Fruit fly (Drosophila melanogaster) whole organism, embryonic: Measurements from ENCODE around the gene CG15382.

ENCODE experiments used
- Blimp-1 ChIP-seq: fragments of 200-800 bp; sonication (Bioruptor generic); optimal IDR thresholded peaks from 3 replicates; lab custom pipeline; 2018; ENCODE audit warnings: missing biosample characterization, missing genetic modification characterization, mild to moderate bottlenecking, moderate library complexity, missing genetic modification reagents
- CG11504 ChIP-seq: fragments of 200-800 bp; sonication (Bioruptor generic); optimal IDR thresholded peaks from 3 replicates; lab custom pipeline; 2019; ENCODE audit warnings: missing biosample characterization, mild to moderate bottlenecking, missing genetic modification characterization, moderate library complexity
- CG11560 ChIP-seq: fragments of 200-800 bp; sonication (Bioruptor generic); IDR thresholded peaks from 3 replicates; pipeline ENCODE4 v1.3.6; 2022; ENCODE audit warnings: missing biosample characterization, missing genetic modification characterization
- CG12219 ChIP-seq: fragments of 200-800 bp; sonication (Bioruptor generic); optimal IDR thresholded peaks from 3 replicates; lab custom pipeline; 2018; ENCODE audit warnings: missing biosample characterization, mild to moderate bottlenecking, missing genetic modification characterization
- CG12299 ChIP-seq: fragments of 200-800 bp; sonication (Bioruptor generic); optimal IDR thresholded peaks from 2 replicates; lab custom pipeline; 2018; ENCODE audit warnings: missing biosample characterization, mild to moderate bottlenecking, missing genetic modification characterization
- CG1529 ChIP-seq: fragments of 200-800 bp; sonication (Bioruptor generic); optimal IDR thresholded peaks from 3 replicates; lab custom pipeline; 2018; ENCODE audit warnings: missing biosample characterization, missing genetic modification characterization
- CG1602 ChIP-seq: fragments of 200-800 bp; sonication (Bioruptor generic); optimal IDR thresholded peaks from 3 replicates; lab custom pipeline; 2016; ENCODE audit warnings: missing biosample characterization, missing genetic modification characterization
- CG17359 ChIP-seq: fragments of 200-800 bp; sonication (Bioruptor generic); optimal IDR thresholded peaks from 3 replicates; lab custom pipeline; 2018; ENCODE audit warnings: missing biosample characterization, mild to moderate bottlenecking, missing genetic modification characterization, moderate library complexity
- CG17385 ChIP-seq: fragments of 200-800 bp; sonication (Bioruptor generic); optimal IDR thresholded peaks from 3 replicates; lab custom pipeline; 2018; ENCODE audit warnings: missing biosample characterization, mild to moderate bottlenecking, missing genetic modification characterization
- CG17829 ChIP-seq: fragments of 200-800 bp; optimal IDR thresholded peaks from 2 replicates; lab custom pipeline; 2019; ENCODE audit warnings: missing biosample characterization, mild to moderate bottlenecking, missing genetic modification characterization, moderate library complexity
- CG3407 ChIP-seq: fragments of 200-800 bp; sonication (Bioruptor generic); optimal IDR thresholded peaks from 2 replicates; lab custom pipeline; 2018; ENCODE audit warnings: missing biosample characterization, mild to moderate bottlenecking, missing genetic modification characterization
- CG42726 ChIP-seq: fragments of 200-800 bp; sonication (Bioruptor generic); IDR thresholded peaks from 2 replicates; pipeline ENCODE4 v1.3.6; 2022; ENCODE audit warnings: missing biosample characterization, missing genetic modification characterization; ENCODE audit not compliant: partially characterized antibody
- CG4404 ChIP-seq: fragments of 200-800 bp; sonication (Bioruptor generic); IDR thresholded peaks from 2 replicates; pipeline ENCODE4 v1.3.6; 2022; ENCODE audit warnings: missing biosample characterization, missing genetic modification characterization
- CG4730 ChIP-seq: fragments of 200-800 bp; sonication (Bioruptor generic); IDR thresholded peaks from 2 replicates; pipeline ENCODE4 v1.3.6; 2022; ENCODE audit warnings: missing biosample characterization, missing genetic modification characterization
- CG7357 ChIP-seq: fragments of 200-800 bp; sonication (Bioruptor generic); IDR thresholded peaks from 3 replicates; pipeline ENCODE4 v1.3.6; 2022; ENCODE audit warnings: missing biosample characterization, missing genetic modification characterization
- CG8388 ChIP-seq: fragments of 200-800 bp; sonication (Bioruptor generic); optimal IDR thresholded peaks from 2 replicates; lab custom pipeline; 2019; ENCODE audit warnings: missing biosample characterization, mild to moderate bottlenecking, missing genetic modification characterization, moderate library complexity
- CG9215 ChIP-seq: fragments of 200-800 bp; sonication (Bioruptor generic); IDR thresholded peaks from 2 replicates; pipeline ENCODE4 v1.3.6; 2022; ENCODE audit warnings: missing biosample characterization, missing genetic modification characterization
- CG9817 ChIP-seq: fragments of 200-800 bp; sonication (Bioruptor generic); optimal IDR thresholded peaks from 2 replicates; lab custom pipeline; 2018; ENCODE audit warnings: missing biosample characterization, mild to moderate bottlenecking, missing genetic modification characterization, moderate library complexity
- D ChIP-seq, 2 experiments: fragments of 200-800 bp in 1 of 2; fragments of >200 bp in 1 of 2; sonication (Bioruptor generic) in 1 of 2; optimal IDR thresholded peaks; 2 replicates in 1 of 2; 3 replicates in 1 of 2; lab custom pipeline; 2017; ENCODE audit warnings: mild to moderate bottlenecking in 1 of 2, missing biosample characterization in 1 of 2, missing genetic modification characterization in 1 of 2, missing genetic modification reagents in 1 of 2
- Deaf1 ChIP-seq: fragments of 200-800 bp; optimal IDR thresholded peaks from 3 replicates; lab custom pipeline; 2019; ENCODE audit warnings: missing biosample characterization, mild to moderate bottlenecking, missing genetic modification characterization, moderate library complexity
- Dfd ChIP-seq, 2 experiments: fragments of >200 bp; optimal IDR thresholded peaks; 2 replicates each; lab custom pipeline; 2017; ENCODE audit warnings: missing biosample characterization in 2 of 2, missing genetic modification characterization in 2 of 2
- Drgx ChIP-seq: fragments of 200-800 bp; sonication (Bioruptor generic); IDR thresholded peaks from 2 replicates; pipeline ENCODE4 v1.3.6; 2022; ENCODE audit warnings: missing biosample characterization, missing genetic modification characterization
- Hand ChIP-seq: fragments of 200-800 bp; sonication (Bioruptor generic); optimal IDR thresholded peaks from 2 replicates; lab custom pipeline; 2017; ENCODE audit warnings: mild to moderate bottlenecking, missing biosample characterization, missing genetic modification reagents, missing genetic modification characterization
- Hmr ChIP-seq: fragments of 200-800 bp; sonication (Bioruptor generic); optimal IDR thresholded peaks from 3 replicates; lab custom pipeline; 2017; ENCODE audit warnings: mild to moderate bottlenecking, missing biosample characterization, missing genetic modification reagents, missing genetic modification characterization
- Hmx ChIP-seq: fragments of 200-800 bp; sonication (Bioruptor generic); optimal IDR thresholded peaks from 2 replicates; lab custom pipeline; 2016; ENCODE audit warnings: missing biosample characterization, missing genetic modification characterization
- Nf-YC ChIP-seq: fragments of 200-800 bp; optimal IDR thresholded peaks from 3 replicates; lab custom pipeline; 2019; ENCODE audit warnings: missing biosample characterization, mild to moderate bottlenecking, missing genetic modification characterization, moderate library complexity
- Side ChIP-seq: fragments of 200-800 bp; sonication (Bioruptor generic); optimal IDR thresholded peaks from 2 replicates; lab custom pipeline; 2016; ENCODE audit warnings: missing biosample characterization, missing genetic modification characterization
- YL-1 ChIP-seq: fragments of 200-800 bp; sonication (Bioruptor generic); optimal IDR thresholded peaks from 3 replicates; lab custom pipeline; 2017; ENCODE audit warnings: missing biosample characterization, mild to moderate bottlenecking, missing genetic modification characterization
- al ChIP-seq: fragments of 200-800 bp; sonication (Bioruptor generic); IDR thresholded peaks from 2 replicates; pipeline ENCODE4 v1.3.6; 2022; ENCODE audit warnings: missing biosample characterization, missing genetic modification characterization
- cas ChIP-seq: fragments of 200-800 bp; sonication (Bioruptor generic); IDR thresholded peaks from 2 replicates; pipeline ENCODE4 v1.3.6; 2022; ENCODE audit warnings: missing biosample characterization, missing genetic modification characterization
- cato ChIP-seq: fragments of 200-800 bp; sonication (Bioruptor generic); optimal IDR thresholded peaks from 2 replicates; lab custom pipeline; 2016; ENCODE audit warnings: missing biosample characterization, missing genetic modification characterization, borderline replicate concordance
- crp ChIP-seq, 2 experiments: fragments of 200-800 bp; sonication (Bioruptor generic); optimal IDR thresholded peaks; 2 replicates in 1 of 2; 3 replicates in 1 of 2; lab custom pipeline; 2017; ENCODE audit warnings: missing biosample characterization in 2 of 2, missing genetic modification characterization in 2 of 2, mild to moderate bottlenecking in 1 of 2, moderate library complexity in 1 of 2
- cwo ChIP-seq: fragments of 200-800 bp; sonication (Bioruptor generic); optimal IDR thresholded peaks from 3 replicates; lab custom pipeline; 2017; ENCODE audit warnings: missing biosample characterization, missing genetic modification characterization, mild to moderate bottlenecking, moderate library complexity, missing genetic modification reagents
- dati ChIP-seq: fragments of 200-800 bp; sonication (Bioruptor generic); IDR thresholded peaks from 2 replicates; pipeline ENCODE4 v1.3.6; 2022; ENCODE audit warnings: missing biosample characterization, missing genetic modification characterization
- exex ChIP-seq: fragments of 200-800 bp; sonication (Bioruptor generic); optimal IDR thresholded peaks from 4 replicates; lab custom pipeline; 2018; ENCODE audit warnings: missing biosample characterization, mild to moderate bottlenecking, missing genetic modification characterization, moderate library complexity
- eyg ChIP-seq: fragments of 200-800 bp; sonication (Bioruptor generic); optimal IDR thresholded peaks from 3 replicates; lab custom pipeline; 2016; ENCODE audit warnings: missing biosample characterization, missing genetic modification characterization
- gfzf ChIP-seq: fragments of 200-800 bp; sonication (Bioruptor generic); optimal IDR thresholded peaks from 2 replicates; lab custom pipeline; 2016; ENCODE audit warnings: missing biosample characterization, mild to moderate bottlenecking, missing genetic modification characterization, moderate library complexity
- jigr1 ChIP-seq: fragments of 200-800 bp; sonication (Bioruptor generic); IDR thresholded peaks from 3 replicates; pipeline ENCODE4 v1.3.6; 2022; ENCODE audit warnings: missing biosample characterization, missing genetic modification characterization
- jing ChIP-seq: fragments of 200-800 bp; sonication (Bioruptor generic); optimal IDR thresholded peaks from 2 replicates; lab custom pipeline; 2018; ENCODE audit warnings: missing biosample characterization, mild to moderate bottlenecking, missing genetic modification characterization
- kah ChIP-seq: fragments of 200-800 bp; sonication (Bioruptor generic); optimal IDR thresholded peaks from 2 replicates; lab custom pipeline; 2018; ENCODE audit warnings: missing biosample characterization, mild to moderate bottlenecking, missing genetic modification characterization
- org-1 ChIP-seq: fragments of 200-800 bp; sonication (Bioruptor generic); optimal IDR thresholded peaks from 2 replicates; lab custom pipeline; 2017; ENCODE audit warnings: missing biosample characterization, missing genetic modification characterization
- pum ChIP-seq: fragments of 200-800 bp; sonication (Bioruptor generic); optimal IDR thresholded peaks from 2 replicates; lab custom pipeline; 2016; ENCODE audit warnings: missing biosample characterization, missing genetic modification characterization
- ro ChIP-seq: fragments of 200-800 bp; sonication (Bioruptor generic); IDR thresholded peaks from 2 replicates; pipeline ENCODE4 v1.3.6; 2022; ENCODE audit warnings: missing biosample characterization, missing genetic modification characterization
- schlank ChIP-seq: fragments of 200-800 bp; sonication (Bioruptor generic); optimal IDR thresholded peaks from 2 replicates; lab custom pipeline; 2018; ENCODE audit warnings: missing biosample characterization, mild to moderate bottlenecking, missing genetic modification characterization
- sim ChIP-seq: fragments of 200-800 bp; sonication (Bioruptor generic); IDR thresholded peaks from 2 replicates; pipeline ENCODE4 v1.3.6; 2022; ENCODE audit warnings: missing biosample characterization, missing genetic modification characterization
- sob ChIP-seq: fragments of 200-800 bp; sonication (Bioruptor generic); IDR thresholded peaks from 2 replicates; pipeline ENCODE4 v1.3.6; 2022; ENCODE audit warnings: missing biosample characterization, missing genetic modification characterization
- trem ChIP-seq: fragments of 200-800 bp; optimal IDR thresholded peaks from 3 replicates; lab custom pipeline; 2019; ENCODE audit warnings: missing biosample characterization, mild to moderate bottlenecking, missing genetic modification characterization, moderate library complexity
- twi ChIP-seq: fragments of 200-800 bp; optimal IDR thresholded peaks from 2 replicates; lab custom pipeline; 2019; ENCODE audit warnings: missing biosample characterization, mild to moderate bottlenecking, missing genetic modification characterization, moderate library complexity
- vfl ChIP-seq: fragments of 200-800 bp; sonication (Bioruptor generic); optimal IDR thresholded peaks from 2 replicates; lab custom pipeline; 2016; ENCODE audit warnings: missing biosample characterization, missing genetic modification characterization
- yki ChIP-seq: fragments of >200 bp; optimal IDR thresholded peaks from 3 replicates; lab custom pipeline; 2018

The CG15382 gene

dm6 chr2L:2201107-2201561 is 45.6 kb downstream of the CG15382 start (continued):
- no peak for TF ChIP-seq jigr1 (GFP tag; lab: Robert Waterston, UW)
- no peak for TF ChIP-seq gfzf (GFP tag; lab: Kevin White, UChicago)
- TF ChIP-seq CG11560 (tag; lab: Robert Waterston, UW): no peak
- no peak for TF ChIP-seq vfl (GFP tag; lab: Kevin White, UChicago)
- peak; percentile 89 for TF ChIP-seq CG3407 (GFP tag; lab: Kevin White, UChicago)
- TF ChIP-seq eyg (GFP tag; lab: Kevin White, UChicago): peak; percentile 31
- TF ChIP-seq Drgx (GFP tag; lab: Robert Waterston, UW): peak; percentile 88
- peak; percentile 89 for TF ChIP-seq trem (tag; lab: Kevin White, UChicago)
- peak; percentile 15 for TF ChIP-seq YL-1 (GFP tag; lab: Kevin White, UChicago)
- no peak; the same call in 2 of the 3 replicates for TF ChIP-seq CG7357 (GFP tag; lab: Robert Waterston, UW)
- peak; percentile 21 for TF ChIP-seq kah
- peak; percentile 52 for TF ChIP-seq jing (GFP tag; lab: Kevin White, UChicago)
- TF ChIP-seq twi: peak; percentile 79
- TF ChIP-seq pum: peak; percentile 74
- TF ChIP-seq Blimp-1: peak; percentile 91
- TF ChIP-seq crp (GFP tag; optimal IDR thresholded peaks at IDR 0.05; lab: Kevin White, UChicago): peak in 1 of 2 experiments; percentile 40
- TF ChIP-seq Side: peak; percentile 66
- peak; percentile 45 for TF ChIP-seq Hmr (GFP tag; lab: Kevin White, UChicago)
- TF ChIP-seq CG17829 (tag; lab: Kevin White, UChicago): peak; percentile 91
- no peak for TF ChIP-seq yki (lab: Kevin White, UChicago)
- TF ChIP-seq cato: peak; percentile 88
- TF ChIP-seq cas (GFP tag; lab: Robert Waterston, UW): no peak
- TF ChIP-seq sob (GFP tag; lab: Robert Waterston, UW): no peak
- peak; percentile 35 for TF ChIP-seq CG9817 (tag; lab: Kevin White, UChicago)
- TF ChIP-seq CG42726: no peak
- no peak for TF ChIP-seq Hmx (GFP tag; lab: Kevin White, UChicago)
- peak; percentile 55; the same call in 1 of the 2 replicates for TF ChIP-seq sim
- TF ChIP-seq D (optimal IDR thresholded peaks at IDR 0.05; lab: Kevin White, UChicago): no peak
- TF ChIP-seq D (GFP tag; optimal IDR thresholded peaks at IDR 0.05; lab: Kevin White, UChicago): peak; percentile 96
- peak; percentile 64 for TF ChIP-seq CG12299 (tag; lab: Kevin White, UChicago)
- TF ChIP-seq CG4404 (GFP tag; lab: Robert Waterston, UW): peak; percentile 59
- TF ChIP-seq CG11504 (tag; lab: Kevin White, UChicago): peak; percentile 88
- peak; percentile 90 for TF ChIP-seq CG8388 (GFP tag; lab: Kevin White, UChicago)
- peak; percentile 77 for TF ChIP-seq CG1602
- TF ChIP-seq Nf-YC (tag; lab: Kevin White, UChicago): peak; percentile 21
- peak; percentile 76 for TF ChIP-seq org-1 (GFP tag; lab: Kevin White, UChicago)
- peak; percentile 50 for TF ChIP-seq cwo (GFP tag; lab: Kevin White, UChicago)
- TF ChIP-seq ro (GFP tag; lab: Robert Waterston, UW): no peak
- TF ChIP-seq Hand (GFP tag; lab: Kevin White, UChicago): no peak
- no peak for TF ChIP-seq exex (tag; lab: Kevin White, UChicago)
- TF ChIP-seq schlank (tag; lab: Kevin White, UChicago): no peak
- peak; percentile 77 for TF ChIP-seq CG17385 (GFP tag; lab: Kevin White, UChicago)
- no peak for TF ChIP-seq al
- TF ChIP-seq CG17359 (tag; lab: Kevin White, UChicago): peak; percentile 89
- TF ChIP-seq CG9215 (GFP tag; lab: Robert Waterston, UW): peak; percentile 28; the same call in 1 of the 2 replicates
- TF ChIP-seq dati (GFP tag; lab: Robert Waterston, UW): 0 out of 2 replicates have a peak, but pooled peaks have one; percentile 7
- peak; percentile 33; the same call in 1 of the 2 replicates for TF ChIP-seq CG4730 (GFP tag; lab: Robert Waterston, UW)
- TF ChIP-seq Dfd (GFP tag; optimal IDR thresholded peaks at IDR 0.05; lab: Kevin White, UChicago): no peak
- no peak for TF ChIP-seq Deaf1 (tag; lab: Kevin White, UChicago)
- TF ChIP-seq CG1529 (GFP tag; lab: Kevin White, UChicago): peak; percentile 91
- peak; percentile 77 for TF ChIP-seq CG12219 (GFP tag; lab: Kevin White, UChicago)
